Fruit fly (Drosophila melanogaster) whole organism, pupa: Measurements from ENCODE around the gene Baldspot.

Source experiments
- CG10348 ChIP-seq: fragments of 200-800 bp; sonication (Bioruptor generic); IDR thresholded peaks from 2 replicates; pipeline ENCODE4 v1.3.6; 2022; ENCODE audit warnings: missing biosample characterization, missing genetic modification characterization
- CG12605 ChIP-seq: fragments of 200-800 bp; sonication (Bioruptor generic); IDR thresholded peaks from 2 replicates; pipeline ENCODE4 v1.3.6; 2022; ENCODE audit warnings: missing biosample characterization, missing genetic modification characterization
- CG13204 ChIP-seq: fragments of 200-800 bp; sonication (Bioruptor generic); optimal IDR thresholded peaks from 2 replicates; lab custom pipeline; 2018; ENCODE audit warnings: missing biosample characterization, mild to moderate bottlenecking, missing genetic modification characterization, moderate library complexity
- CG14655 ChIP-seq: fragments of 200-800 bp; sonication (Bioruptor generic); optimal IDR thresholded peaks from 3 replicates; lab custom pipeline; 2017; ENCODE audit warnings: mild to moderate bottlenecking, missing biosample characterization, missing genetic modification reagents, missing genetic modification characterization
- CG15710 ChIP-seq: fragments of 200-800 bp; sonication (Bioruptor generic); optimal IDR thresholded peaks from 2 replicates; lab custom pipeline; 2018; ENCODE audit warnings: missing biosample characterization, mild to moderate bottlenecking, missing genetic modification characterization, moderate library complexity
- CG17806 ChIP-seq: fragments of 200-800 bp; sonication (Bioruptor generic); optimal IDR thresholded peaks from 2 replicates; lab custom pipeline; 2018; ENCODE audit warnings: missing biosample characterization, mild to moderate bottlenecking, missing genetic modification characterization, moderate library complexity
- CG34367 ChIP-seq: fragments of 200-800 bp; sonication (Bioruptor generic); optimal IDR thresholded peaks from 2 replicates; lab custom pipeline; 2018; ENCODE audit warnings: missing biosample characterization, mild to moderate bottlenecking, missing genetic modification characterization
- CG4496 ChIP-seq: fragments of 200-800 bp; sonication (Bioruptor generic); IDR thresholded peaks from 3 replicates; pipeline ENCODE4 v1.3.6; 2022; ENCODE audit warnings: missing biosample characterization, missing genetic modification characterization
- CG8159 ChIP-seq: fragments of 200-800 bp; sonication (Bioruptor generic); optimal IDR thresholded peaks from 3 replicates; lab custom pipeline; 2018; ENCODE audit warnings: missing biosample characterization, mild to moderate bottlenecking, missing genetic modification characterization, moderate library complexity
- CG8301 ChIP-seq: fragments of 200-800 bp; sonication (Bioruptor generic); optimal IDR thresholded peaks from 2 replicates; lab custom pipeline; 2018; ENCODE audit warnings: missing biosample characterization, mild to moderate bottlenecking, missing genetic modification characterization
- CG9948 ChIP-seq: fragments of 200-800 bp; sonication (Bioruptor generic); optimal IDR thresholded peaks from 2 replicates; lab custom pipeline; 2018; ENCODE audit warnings: missing biosample characterization, mild to moderate bottlenecking, missing genetic modification characterization, moderate library complexity
- D1 ChIP-seq: fragments of 200-800 bp; sonication (Bioruptor generic); optimal IDR thresholded peaks from 2 replicates; lab custom pipeline; 2018; ENCODE audit warnings: missing biosample characterization, mild to moderate bottlenecking, missing genetic modification characterization, moderate library complexity
- EcR ChIP-seq: fragments of 200-800 bp; sonication (Bioruptor generic); optimal IDR thresholded peaks from 3 replicates; lab custom pipeline; 2019; ENCODE audit warnings: missing biosample characterization, missing genetic modification characterization, mild to moderate bottlenecking, moderate library complexity, missing genetic modification reagents
- Ets98B ChIP-seq: fragments of 200-800 bp; sonication (Bioruptor generic); IDR thresholded peaks from 2 replicates; pipeline ENCODE4 v1.3.6; 2022; ENCODE audit warnings: missing biosample characterization, missing genetic modification characterization
- Pif1A ChIP-seq: fragments of 200-800 bp; sonication (Bioruptor generic); optimal IDR thresholded peaks from 3 replicates; lab custom pipeline; 2016; ENCODE audit warnings: missing biosample characterization, missing genetic modification characterization
- Pif1B ChIP-seq: fragments of 200-800 bp; sonication (Bioruptor generic); optimal IDR thresholded peaks from 3 replicates; lab custom pipeline; 2016; ENCODE audit warnings: missing biosample characterization, missing genetic modification characterization
- Snoo ChIP-seq: fragments of 200-800 bp; sonication (Bioruptor generic); optimal IDR thresholded peaks from 3 replicates; lab custom pipeline; 2017; ENCODE audit warnings: missing biosample characterization, mild to moderate bottlenecking, missing genetic modification characterization, inconsistent platforms
- fd96Ca ChIP-seq: fragments of 200-800 bp; sonication (Bioruptor generic); IDR thresholded peaks from 3 replicates; pipeline ENCODE4 v1.3.6; 2022; ENCODE audit warnings: missing biosample characterization, missing genetic modification characterization
- gl ChIP-seq: fragments of 200-800 bp; sonication (Bioruptor generic); optimal IDR thresholded peaks from 2 replicates; lab custom pipeline; 2018; ENCODE audit warnings: missing biosample characterization, mild to moderate bottlenecking, missing genetic modification characterization
- rn ChIP-seq: fragments of 200-800 bp; sonication (Bioruptor generic); IDR thresholded peaks from 2 replicates; pipeline ENCODE4 v1.3.6; 2022; ENCODE audit warnings: missing biosample characterization, missing genetic modification characterization

Baldspot gene

DNA sequence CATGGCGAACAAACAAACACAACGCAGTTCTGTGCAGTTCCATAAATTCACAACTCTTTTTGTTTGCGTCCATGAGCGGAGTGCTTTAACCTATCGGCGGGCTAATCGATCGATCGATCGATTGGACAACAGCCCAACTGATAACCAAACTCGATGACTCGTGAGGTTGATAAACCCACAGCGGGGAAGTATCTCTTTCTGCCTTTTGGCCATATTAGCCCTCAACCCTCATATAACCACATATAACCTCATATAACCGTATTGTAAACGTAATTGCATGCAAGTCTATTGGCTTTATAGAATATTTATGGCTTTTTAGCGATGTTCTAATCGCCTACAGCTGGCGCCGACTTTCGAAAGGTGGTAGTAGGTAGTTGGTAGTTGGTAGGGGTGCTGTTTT, 21.0 kb upstream of the Baldspot start:
- TF ChIP-seq Snoo (tag; lab: Kevin White, UChicago) (no peak), gl (tag; lab: Kevin White, UChicago) (no peak), Pif1B (no peak), CG14655 (GFP tag; lab: Kevin White, UChicago) (no peak), Pif1A (GFP tag; lab: Kevin White, UChicago) (no peak), CG34367 (no peak), fd96Ca (GFP tag; lab: Robert Waterston, UW) (no peak), CG8159 (tag; lab: Kevin White, UChicago) (no peak), CG12605 (GFP tag; lab: Robert Waterston, UW) (no peak), rn (GFP tag; lab: Robert Waterston, UW) (no peak), Ets98B (GFP tag; lab: Robert Waterston, UW) (no peak), CG13204 (GFP tag; lab: Kevin White, UChicago) (no peak), CG8301 (tag; lab: Kevin White, UChicago) (no peak)

DNA sequence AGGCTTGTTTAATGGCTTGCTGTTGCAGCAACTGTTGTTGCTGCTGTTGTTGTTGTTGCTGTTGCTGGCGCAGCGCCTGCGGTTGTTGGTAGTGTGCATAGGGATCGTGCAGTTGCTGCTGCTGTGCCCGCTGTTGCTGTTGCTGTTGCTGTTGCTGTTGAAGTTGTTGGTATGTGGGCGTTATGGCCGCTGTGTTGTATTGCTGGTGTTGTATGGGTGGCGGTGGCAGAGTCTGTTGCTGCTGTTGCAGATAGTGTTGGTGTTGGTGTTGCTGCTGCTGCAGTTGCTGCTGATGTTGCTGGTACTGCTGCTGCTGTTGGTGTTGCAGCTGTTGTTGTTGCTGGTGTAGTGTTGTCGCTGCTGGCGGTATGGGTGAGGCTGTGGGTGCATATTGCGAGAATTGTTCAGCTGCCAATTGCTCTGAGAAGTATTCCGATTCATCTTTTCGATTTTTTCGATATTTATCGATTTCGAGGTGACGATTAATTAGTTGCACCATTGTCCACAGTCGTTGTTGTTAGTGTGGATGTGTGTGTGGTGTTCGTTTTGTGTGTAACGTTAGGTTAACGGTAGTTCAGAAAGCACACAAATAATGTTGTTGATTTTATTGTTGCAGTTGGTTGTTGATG, 18.2 kb upstream of the Baldspot start:
- no peak for TF ChIP-seq CG12605 (GFP tag; lab: Robert Waterston, UW)

DNA sequence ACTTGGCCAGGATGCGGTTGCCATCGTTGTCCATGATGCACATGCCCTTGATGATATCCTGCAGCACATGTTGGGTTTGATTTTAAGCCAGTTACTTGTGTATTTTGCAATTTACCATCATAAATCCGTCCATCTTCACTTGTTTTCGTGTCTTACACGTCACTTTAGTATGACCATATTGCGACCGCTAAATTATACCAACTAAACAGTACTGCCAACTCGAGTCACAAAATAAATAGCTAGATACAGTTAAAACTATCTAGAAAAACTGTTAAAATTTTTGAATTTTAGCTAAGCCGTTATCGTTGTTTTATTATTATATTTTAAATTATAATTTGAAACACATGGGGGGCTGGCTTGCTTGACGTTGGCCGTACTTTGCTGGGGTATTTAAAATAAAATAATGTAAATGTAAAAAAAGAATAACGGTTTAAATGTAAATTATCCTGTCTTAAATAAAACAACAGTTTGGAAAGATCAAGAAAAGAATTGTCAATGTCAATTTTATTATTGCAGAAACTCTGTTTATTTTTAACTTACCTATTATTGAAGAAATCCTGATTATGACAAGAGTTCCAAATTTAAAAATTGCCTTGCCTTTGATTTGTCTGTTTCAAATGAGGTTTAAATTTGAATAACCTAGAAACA, 12.1 kb upstream of the Baldspot start, which contains the start of the genes zetaCOP and CG13032:
Gene zetaCOP (minus strand): TSS at position 189 of the 648 bp plus-strand sequence.
Gene CG13032 (plus strand): TSS at position 598 of the 648 bp plus-strand sequence.
- no peak for TF ChIP-seq CG4496
- peak; percentile 57 for TF ChIP-seq D1

DNA sequence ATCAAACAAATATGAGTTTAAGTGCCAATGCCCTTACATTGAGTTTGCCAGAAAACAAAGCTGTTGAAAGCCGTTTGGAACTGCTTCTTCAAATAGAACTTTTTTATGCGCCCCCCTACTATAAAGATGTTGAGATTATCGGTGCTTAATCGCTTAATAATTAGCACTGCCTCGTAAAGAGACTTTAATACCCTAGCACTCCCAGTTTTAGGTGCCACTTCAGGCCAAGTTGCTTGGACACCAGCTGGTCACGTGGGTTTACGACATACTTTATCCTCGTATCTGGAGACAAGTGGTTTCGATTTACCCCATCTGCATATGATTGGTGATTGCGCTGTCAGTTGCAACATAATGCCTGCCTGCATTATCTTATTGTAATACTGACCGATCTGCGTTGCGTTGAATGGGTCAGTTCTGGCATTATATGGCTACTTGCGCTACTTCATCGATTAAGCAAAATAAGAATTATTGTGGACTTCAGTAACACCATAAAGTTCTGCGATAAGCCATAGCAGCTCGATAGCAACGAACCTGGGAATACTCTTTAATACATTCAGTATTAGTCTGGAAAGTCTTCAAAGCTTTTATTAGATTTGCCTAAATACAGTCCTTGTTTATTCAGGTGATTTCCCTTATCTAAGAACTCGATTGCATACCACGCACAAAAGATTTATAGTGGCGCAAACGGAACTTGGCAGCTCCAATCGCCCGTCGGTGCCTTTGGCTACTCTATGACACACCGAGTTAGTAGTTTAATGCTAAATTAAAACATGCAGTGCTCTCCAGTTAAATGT, 9.7 kb upstream of the Baldspot start:
- no peak for TF ChIP-seq Pif1A (GFP tag; lab: Kevin White, UChicago)
- no peak for TF ChIP-seq Pif1B
- TF ChIP-seq CG34367 = no peak
- TF ChIP-seq CG9948 = no peak
- TF ChIP-seq CG14655 (GFP tag; lab: Kevin White, UChicago) = no peak
- TF ChIP-seq CG8301 (tag; lab: Kevin White, UChicago) = no peak
- TF ChIP-seq CG10348 = no peak
- TF ChIP-seq D1 = no peak
- TF ChIP-seq CG12605 (GFP tag; lab: Robert Waterston, UW) = no peak

DNA sequence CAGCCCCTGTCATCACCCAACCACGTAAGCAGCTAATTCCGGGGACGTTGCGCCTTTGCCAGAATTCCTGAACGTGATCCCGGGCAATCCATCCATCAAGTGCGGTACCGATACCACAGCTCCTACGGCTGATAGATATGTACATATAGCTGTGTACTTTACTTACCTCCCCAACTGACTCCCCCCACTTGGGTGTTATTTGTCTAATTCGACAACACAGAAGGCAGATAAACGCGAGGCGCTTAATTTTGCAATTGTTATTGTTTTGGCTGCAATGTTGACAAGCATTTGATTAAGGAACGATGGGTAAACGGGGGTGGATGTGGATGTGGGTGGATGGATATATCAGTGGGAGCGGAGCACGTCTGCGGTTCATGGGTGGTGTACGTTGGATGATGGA, 8.8 kb upstream of the Baldspot start:
- TF ChIP-seq CG15710 (tag; lab: Kevin White, UChicago) (no peak), Ets98B (GFP tag; lab: Robert Waterston, UW) (0 out of 2 replicates have a peak, but pooled peaks have one; percentile 11)
- TF ChIP-seq, all 21 proteins: peak for 1

DNA sequence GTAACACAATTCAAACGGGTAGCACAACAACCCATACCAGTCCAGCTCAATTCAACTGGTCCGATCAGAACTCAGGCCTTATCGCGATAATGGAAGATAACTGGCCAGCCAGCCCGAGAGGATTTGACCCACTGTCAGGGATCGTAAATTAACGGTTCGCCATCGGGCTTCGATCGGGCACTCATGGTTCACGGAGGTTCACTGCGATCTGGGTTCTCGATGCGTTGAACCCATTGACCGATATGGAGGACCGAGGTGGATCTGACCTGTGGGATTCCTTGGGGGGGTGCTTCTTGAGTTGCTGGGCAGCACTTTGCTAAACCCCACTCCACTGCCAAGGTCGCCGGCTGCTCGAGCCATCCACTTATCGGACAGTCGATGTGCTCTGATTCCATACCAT, 7.4 kb upstream of the Baldspot start:
- TF ChIP-seq EcR (peak; percentile 86), CG10348 (no peak)

DNA sequence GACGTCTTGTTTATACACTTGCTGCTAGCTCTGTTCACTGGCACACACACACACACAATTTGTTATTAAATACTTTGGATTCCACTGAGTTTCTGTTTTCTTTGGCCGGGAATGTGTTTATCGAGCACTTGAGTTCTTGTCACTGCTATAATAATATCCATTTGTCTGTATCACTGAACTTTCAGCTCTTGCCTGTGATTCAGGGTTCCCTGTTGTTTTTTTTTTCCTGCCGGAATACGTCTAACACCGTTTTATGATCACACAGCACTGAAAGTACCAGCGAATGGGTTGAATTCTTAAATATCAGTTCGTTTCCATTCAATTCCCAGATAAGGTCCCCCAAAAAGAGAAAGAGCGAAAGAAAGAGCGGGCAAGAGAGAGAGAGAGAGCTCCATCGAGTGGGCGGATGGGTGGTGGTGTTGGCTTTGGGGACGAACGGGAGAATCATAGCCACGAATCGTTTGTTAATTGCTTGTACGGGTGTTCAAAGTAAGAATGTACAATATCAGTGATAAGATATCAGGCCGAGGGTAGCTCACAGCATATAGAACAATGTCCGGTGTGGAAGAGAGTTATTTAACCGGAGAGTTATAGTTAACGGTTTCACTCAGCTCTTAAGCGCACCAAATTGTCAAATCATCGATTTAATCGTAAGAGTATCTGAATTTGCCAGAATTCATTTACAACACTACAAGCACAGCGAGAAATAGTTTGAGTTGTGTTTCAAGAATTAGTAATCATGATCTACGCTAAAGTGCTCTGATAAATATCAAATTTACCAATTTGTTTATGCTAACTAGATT, 6.4 kb upstream of the Baldspot start, which contains the start of gene Galphaf:
Gene Galphaf (minus strand): TSS at position 272 of the 803 bp plus-strand sequence.
- TF ChIP-seq CG17806 (tag; lab: Kevin White, UChicago) (no peak), fd96Ca (GFP tag; lab: Robert Waterston, UW) (no peak), EcR (peak; percentile 17)
